Fruit fly (Drosophila melanogaster) whole organism, pupa: ENCODE measurements around the gene CG33191.
A peak's percentile ranks its signal among the peaks of the same experiment; 100 is the strongest.

Experiments used
- CG10348 ChIP-seq: fragments of 200-800 bp; sonication (Bioruptor generic); IDR thresholded peaks from 2 replicates; pipeline ENCODE4 v1.3.6; 2022; ENCODE audit warnings: missing biosample characterization, missing genetic modification characterization
- CG12605 ChIP-seq: fragments of 200-800 bp; sonication (Bioruptor generic); IDR thresholded peaks from 2 replicates; pipeline ENCODE4 v1.3.6; 2022; ENCODE audit warnings: missing biosample characterization, missing genetic modification characterization
- CG13204 ChIP-seq: fragments of 200-800 bp; sonication (Bioruptor generic); optimal IDR thresholded peaks from 2 replicates; lab custom pipeline; 2018; ENCODE audit warnings: missing biosample characterization, mild to moderate bottlenecking, missing genetic modification characterization, moderate library complexity
- CG14655 ChIP-seq: fragments of 200-800 bp; sonication (Bioruptor generic); optimal IDR thresholded peaks from 3 replicates; lab custom pipeline; 2017; ENCODE audit warnings: mild to moderate bottlenecking, missing biosample characterization, missing genetic modification reagents, missing genetic modification characterization
- CG15710 ChIP-seq: fragments of 200-800 bp; sonication (Bioruptor generic); optimal IDR thresholded peaks from 2 replicates; lab custom pipeline; 2018; ENCODE audit warnings: missing biosample characterization, mild to moderate bottlenecking, missing genetic modification characterization, moderate library complexity
- CG17806 ChIP-seq: fragments of 200-800 bp; sonication (Bioruptor generic); optimal IDR thresholded peaks from 2 replicates; lab custom pipeline; 2018; ENCODE audit warnings: missing biosample characterization, mild to moderate bottlenecking, missing genetic modification characterization, moderate library complexity
- CG32121 ChIP-seq: fragments of 200-800 bp; sonication (Bioruptor generic); IDR thresholded peaks from 2 replicates; pipeline ENCODE4 v1.3.6; 2022; ENCODE audit warnings: missing biosample characterization, missing genetic modification characterization
- CG34367 ChIP-seq: fragments of 200-800 bp; sonication (Bioruptor generic); optimal IDR thresholded peaks from 2 replicates; lab custom pipeline; 2018; ENCODE audit warnings: missing biosample characterization, mild to moderate bottlenecking, missing genetic modification characterization
- CG4496 ChIP-seq: fragments of 200-800 bp; sonication (Bioruptor generic); IDR thresholded peaks from 3 replicates; pipeline ENCODE4 v1.3.6; 2022; ENCODE audit warnings: missing biosample characterization, missing genetic modification characterization
- CG8159 ChIP-seq: fragments of 200-800 bp; sonication (Bioruptor generic); optimal IDR thresholded peaks from 3 replicates; lab custom pipeline; 2018; ENCODE audit warnings: missing biosample characterization, mild to moderate bottlenecking, missing genetic modification characterization, moderate library complexity
- CG8301 ChIP-seq: fragments of 200-800 bp; sonication (Bioruptor generic); optimal IDR thresholded peaks from 2 replicates; lab custom pipeline; 2018; ENCODE audit warnings: missing biosample characterization, mild to moderate bottlenecking, missing genetic modification characterization
- CG9948 ChIP-seq: fragments of 200-800 bp; sonication (Bioruptor generic); optimal IDR thresholded peaks from 2 replicates; lab custom pipeline; 2018; ENCODE audit warnings: missing biosample characterization, mild to moderate bottlenecking, missing genetic modification characterization, moderate library complexity
- D1 ChIP-seq: fragments of 200-800 bp; sonication (Bioruptor generic); optimal IDR thresholded peaks from 2 replicates; lab custom pipeline; 2018; ENCODE audit warnings: missing biosample characterization, mild to moderate bottlenecking, missing genetic modification characterization, moderate library complexity
- EcR ChIP-seq: fragments of 200-800 bp; sonication (Bioruptor generic); optimal IDR thresholded peaks from 3 replicates; lab custom pipeline; 2019; ENCODE audit warnings: missing biosample characterization, missing genetic modification characterization, mild to moderate bottlenecking, moderate library complexity, missing genetic modification reagents
- Ets98B ChIP-seq: fragments of 200-800 bp; sonication (Bioruptor generic); IDR thresholded peaks from 2 replicates; pipeline ENCODE4 v1.3.6; 2022; ENCODE audit warnings: missing biosample characterization, missing genetic modification characterization
- Pif1A ChIP-seq: fragments of 200-800 bp; sonication (Bioruptor generic); optimal IDR thresholded peaks from 3 replicates; lab custom pipeline; 2016; ENCODE audit warnings: missing biosample characterization, missing genetic modification characterization
- Pif1B ChIP-seq: fragments of 200-800 bp; sonication (Bioruptor generic); optimal IDR thresholded peaks from 3 replicates; lab custom pipeline; 2016; ENCODE audit warnings: missing biosample characterization, missing genetic modification characterization
- Snoo ChIP-seq: fragments of 200-800 bp; sonication (Bioruptor generic); optimal IDR thresholded peaks from 3 replicates; lab custom pipeline; 2017; ENCODE audit warnings: missing biosample characterization, mild to moderate bottlenecking, missing genetic modification characterization, inconsistent platforms
- fd96Ca ChIP-seq: fragments of 200-800 bp; sonication (Bioruptor generic); IDR thresholded peaks from 3 replicates; pipeline ENCODE4 v1.3.6; 2022; ENCODE audit warnings: missing biosample characterization, missing genetic modification characterization
- gl ChIP-seq: fragments of 200-800 bp; sonication (Bioruptor generic); optimal IDR thresholded peaks from 2 replicates; lab custom pipeline; 2018; ENCODE audit warnings: missing biosample characterization, mild to moderate bottlenecking, missing genetic modification characterization
- rn ChIP-seq: fragments of 200-800 bp; sonication (Bioruptor generic); IDR thresholded peaks from 2 replicates; pipeline ENCODE4 v1.3.6; 2022; ENCODE audit warnings: missing biosample characterization, missing genetic modification characterization

CG33191 gene

DNA sequence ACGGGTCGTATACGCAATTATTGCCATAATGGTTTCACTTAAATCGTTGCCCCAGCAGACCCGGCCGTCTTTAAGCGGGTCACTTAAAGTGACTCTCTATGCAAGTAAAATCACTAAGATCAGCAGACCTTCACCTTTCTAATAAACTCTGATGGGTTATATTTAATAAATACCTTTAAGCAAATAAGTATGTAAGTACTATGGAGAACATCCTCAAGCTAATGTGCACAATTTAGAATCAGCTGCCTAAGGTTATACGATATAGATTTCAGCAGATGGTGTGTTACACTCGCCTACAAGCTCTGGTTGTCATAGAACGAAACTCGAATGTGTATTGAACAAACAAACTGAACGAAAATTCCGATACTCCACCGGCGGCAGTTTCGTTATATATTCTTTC, 10.6 kb downstream of the CG33191 start, which contains the start of gene CG8236:
CG8236 (plus strand) TSS at position 301 of the 400 bp plus-strand sequence.
- TF ChIP-seq fd96Ca (GFP tag; lab: Robert Waterston, UW) (no peak), CG10348 (GFP tag; lab: Robert Waterston, UW) (no peak), EcR (no peak), CG8159 (no peak), CG9948 (tag; lab: Kevin White, UChicago) (no peak), Pif1A (GFP tag; lab: Kevin White, UChicago) (no peak), CG14655 (no peak), CG17806 (tag; lab: Kevin White, UChicago) (no peak), CG12605 (GFP tag; lab: Robert Waterston, UW) (no peak), CG34367 (tag; lab: Kevin White, UChicago) (no peak), Snoo (tag; lab: Kevin White, UChicago) (no peak), Ets98B (GFP tag; lab: Robert Waterston, UW) (no peak), CG15710 (tag; lab: Kevin White, UChicago) (no peak)
- TF ChIP-seq, all 21 proteins: peak for 0

DNA sequence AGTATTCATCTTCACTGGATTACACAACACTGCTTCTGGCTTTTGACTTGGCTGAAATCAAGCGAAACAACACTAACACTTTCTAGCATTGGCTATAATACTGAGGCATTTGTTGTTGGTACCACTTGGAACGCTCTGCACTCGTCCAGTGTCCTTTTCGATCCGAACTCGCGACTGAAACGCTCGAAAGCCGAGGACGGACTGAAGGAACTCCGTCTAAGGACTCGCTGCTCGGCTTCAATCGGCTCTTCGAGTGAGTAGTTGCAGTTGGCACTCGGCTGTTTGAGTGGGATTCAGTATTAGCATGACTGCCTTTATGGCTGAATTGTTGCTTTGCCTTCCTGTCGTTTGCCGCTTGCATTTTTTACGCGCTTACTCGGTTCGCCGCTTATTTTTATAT, 11.7 kb downstream of the CG33191 start, which contains the start of the genes CG34135 and CG11768:
CG34135 (minus strand) TSS at position 194 of the 400 bp plus-strand sequence.
CG11768 (minus strand) TSS at position 203 of the 400 bp plus-strand sequence.
- TF ChIP-seq Snoo (tag; lab: Kevin White, UChicago) (no peak), fd96Ca (GFP tag; lab: Robert Waterston, UW) (no peak), CG4496 (no peak), CG15710 (tag; lab: Kevin White, UChicago) (no peak), Pif1A (GFP tag; lab: Kevin White, UChicago) (no peak), CG13204 (GFP tag; lab: Kevin White, UChicago) (no peak)

DNA sequence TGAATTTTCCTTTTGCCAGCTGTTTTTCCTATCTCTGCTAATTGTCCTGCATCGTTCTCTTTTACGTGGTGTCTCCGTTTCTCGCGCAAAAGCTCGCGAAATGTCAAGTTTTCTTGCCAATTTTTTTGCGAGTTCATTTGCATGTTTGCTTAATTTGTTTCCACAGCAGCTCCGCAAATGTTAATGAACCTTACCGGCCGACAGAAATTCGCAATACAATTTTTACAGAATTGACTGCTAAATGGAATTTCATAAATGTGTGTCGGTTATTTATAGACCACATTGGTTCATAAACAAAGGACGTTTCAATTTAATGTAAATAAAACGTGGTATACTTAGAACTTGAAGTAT, 31.0 kb downstream of the CG33191 start:
- TF ChIP-seq EcR = no peak
- TF ChIP-seq CG17806 (tag; lab: Kevin White, UChicago) = no peak
- TF ChIP-seq CG32121 (GFP tag; lab: Robert Waterston, UW) = no peak
- no peak for TF ChIP-seq CG4496
- TF ChIP-seq CG12605 (GFP tag; lab: Robert Waterston, UW) = no peak
- no peak for TF ChIP-seq CG10348 (GFP tag; lab: Robert Waterston, UW)
- TF ChIP-seq, all 21 proteins: peak for 0

DNA sequence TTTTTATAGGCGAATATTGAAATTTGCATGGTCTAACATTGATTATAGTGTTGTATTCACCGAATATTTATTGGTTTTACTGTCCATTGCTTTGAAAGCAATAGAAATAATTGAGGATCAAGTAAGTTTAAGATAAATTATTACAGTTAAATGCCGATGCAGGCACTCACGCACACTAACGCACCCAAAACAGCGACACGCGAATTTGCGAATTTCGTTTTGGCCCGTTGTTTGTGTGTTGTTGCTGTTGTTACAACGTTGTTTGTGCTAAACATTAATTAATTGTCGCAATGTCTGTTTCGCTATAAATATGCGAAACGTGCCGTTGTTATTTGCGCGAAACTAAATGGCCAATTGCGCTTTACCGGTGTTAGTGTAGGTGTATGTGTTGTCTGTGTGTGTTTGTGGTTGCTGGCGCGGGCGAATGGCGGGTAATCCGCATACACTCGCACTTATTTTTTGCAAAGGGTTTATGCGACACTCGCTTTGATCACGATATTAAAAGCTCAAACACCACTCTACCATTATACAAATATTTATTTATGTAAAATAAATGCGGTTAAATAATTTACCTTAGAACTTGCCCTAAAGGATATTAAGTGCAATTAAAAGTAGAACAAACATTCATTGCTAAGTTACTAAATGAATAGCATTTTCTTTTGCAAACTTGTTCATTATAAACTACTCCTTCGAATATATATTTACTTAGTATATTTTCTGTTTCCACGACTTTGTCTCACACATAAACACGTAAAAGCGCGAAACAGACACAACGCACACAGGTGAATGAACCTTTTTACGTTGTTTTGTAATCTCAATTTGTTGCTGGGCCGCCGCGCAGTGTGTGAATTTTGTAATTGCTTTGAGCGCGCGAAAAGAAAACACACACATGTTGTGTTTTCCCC, 31.6 kb downstream of the CG33191 start:
- TF ChIP-seq Pif1A (GFP tag; lab: Kevin White, UChicago) = peak; percentile 96
- TF ChIP-seq CG4496 = peak; percentile 75; the same call in 2 of the 3 replicates
- TF ChIP-seq Pif1B (GFP tag; lab: Kevin White, UChicago) = peak; percentile 94
- 0 out of 2 replicates have a peak, but pooled peaks have one; percentile 40 for TF ChIP-seq CG10348 (GFP tag; lab: Robert Waterston, UW)
- TF ChIP-seq CG12605 (GFP tag; lab: Robert Waterston, UW) = peak; percentile 42; the same call in 1 of the 2 replicates
- peak; percentile 72 for TF ChIP-seq CG8301 (tag; lab: Kevin White, UChicago)
- TF ChIP-seq fd96Ca (GFP tag; lab: Robert Waterston, UW) = peak; percentile 58; the same call in 2 of the 3 replicates
- peak; percentile 77 for TF ChIP-seq CG14655
- peak; percentile 83 for TF ChIP-seq CG32121 (GFP tag; lab: Robert Waterston, UW)
- TF ChIP-seq CG9948 (tag; lab: Kevin White, UChicago) = no peak
- peak; percentile 94 for TF ChIP-seq EcR
- peak; percentile 40 for TF ChIP-seq CG13204 (GFP tag; lab: Kevin White, UChicago)
- peak; percentile 83 for TF ChIP-seq Snoo (tag; lab: Kevin White, UChicago)
- peak; percentile 71 for TF ChIP-seq CG34367 (tag; lab: Kevin White, UChicago)
- peak; percentile 79 for TF ChIP-seq CG8159
- peak; percentile 32 for TF ChIP-seq D1
- peak; percentile 68 for TF ChIP-seq Ets98B (GFP tag; lab: Robert Waterston, UW)
- peak; percentile 1 for TF ChIP-seq gl
- TF ChIP-seq rn (GFP tag; lab: Robert Waterston, UW) = peak; percentile 40
- peak; percentile 64 for TF ChIP-seq CG17806 (tag; lab: Kevin White, UChicago)
- TF ChIP-seq CG15710 (tag; lab: Kevin White, UChicago) = peak; percentile 77

DNA sequence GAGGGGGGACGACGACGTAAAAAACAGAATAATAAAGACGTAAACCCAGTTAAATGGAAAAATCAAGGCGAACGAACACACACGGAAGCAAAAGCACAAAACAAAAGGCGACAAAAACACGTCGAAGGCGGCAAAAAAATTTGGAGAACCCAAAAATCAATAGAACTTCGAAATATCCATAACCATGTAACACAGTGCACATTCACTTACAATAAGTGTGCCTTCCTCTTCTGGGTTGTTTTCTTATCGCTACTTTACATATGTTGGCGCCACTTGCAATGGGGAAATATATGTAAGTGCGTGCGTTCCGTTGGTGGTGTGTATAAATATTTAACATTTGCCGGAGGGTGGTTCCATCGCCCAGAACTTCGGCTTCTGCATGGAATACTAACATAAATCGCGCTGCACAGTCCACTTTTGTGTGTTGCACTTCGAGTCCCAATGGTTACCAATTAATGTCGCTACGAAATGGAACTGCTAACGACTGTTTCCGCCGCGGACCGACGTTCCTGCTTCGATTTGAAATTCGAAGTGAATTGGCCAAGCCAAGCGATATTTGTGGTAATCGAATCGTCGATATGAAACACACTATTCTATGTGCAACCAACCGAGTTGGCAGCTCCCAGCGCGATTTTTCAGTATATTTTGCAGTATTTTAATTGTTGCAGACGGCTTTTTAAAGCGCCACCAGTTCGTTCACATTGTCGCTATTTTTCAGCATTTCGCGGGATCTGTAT, 32.4 kb downstream of the CG33191 start, which contains the start of the genes CG9801 and Nasp:
CG9801 (minus strand) TSS at position 542 of the 737 bp plus-strand sequence.
Nasp (plus strand) TSS at position 665 of the 737 bp plus-strand sequence.
- TF ChIP-seq Ets98B (GFP tag; lab: Robert Waterston, UW) (peak; percentile 17; the same call in 1 of the 2 replicates), CG9948 (tag; lab: Kevin White, UChicago) (peak; percentile 2), CG8159 (no peak), Pif1A (GFP tag; lab: Kevin White, UChicago) (peak; percentile 18), Pif1B (GFP tag; lab: Kevin White, UChicago) (no peak), CG12605 (GFP tag; lab: Robert Waterston, UW) (0 out of 2 replicates have a peak, but pooled peaks have one; percentile 6), CG8301 (tag; lab: Kevin White, UChicago) (no peak), Snoo (tag; lab: Kevin White, UChicago) (peak; percentile 21)
